Worm (Caenorhabditis elegans) whole organism, L4 larva: ENCODE measurements around the gene C55A1.6.
"Not testable (repeated sequence)": the region's sequence is repeated elsewhere in the genome, so short reads cannot be mapped to it uniquely, and the experiment has no call there.

Experiments used
- F10B5.3 ChIP-seq: sonication (generic microtip); optimal IDR thresholded peaks from 2 replicates; lab custom pipeline; 2016; ENCODE audit warnings: mild to moderate bottlenecking, missing genetic modification characterization, missing compliant biosample characterization
- F44E2.7 ChIP-seq: fragments of 200-800 bp; sonication (Bioruptor generic); IDR thresholded peaks from 2 replicates; pipeline ENCODE4 v2.1.2; 2022; ENCODE audit warnings: missing genetic modification characterization, missing compliant biosample characterization
- R02D3.7 ChIP-seq: fragments of 150-350 bp; sonication (generic microtip); optimal IDR thresholded peaks from 3 replicates; lab custom pipeline; 2014; ENCODE audit warnings: missing biosample characterization, missing genetic modification characterization
- Y75B8A.6 ChIP-seq: fragments of 200-800 bp; sonication (Bioruptor generic); IDR thresholded peaks from 2 replicates; pipeline ENCODE4 v1.3.6; 2022; ENCODE audit warnings: missing genetic modification reagents, missing genetic modification characterization, missing compliant biosample characterization
- ZK337.2 ChIP-seq: fragments of 200-800 bp; sonication (Bioruptor generic); IDR thresholded peaks from 2 replicates; pipeline ENCODE4 v1.3.6; 2022; ENCODE audit warnings: missing genetic modification reagents, missing genetic modification characterization, missing compliant biosample characterization
- aly-2 ChIP-seq: sonication (generic microtip); optimal IDR thresholded peaks from 2 replicates; lab custom pipeline; 2018; ENCODE audit warnings: missing biosample characterization, missing genetic modification characterization
- ceh-28 ChIP-seq: fragments of 150-350 bp; optimal IDR thresholded peaks from 2 replicates; lab custom pipeline; 2014; ENCODE audit warnings: missing biosample characterization, missing genetic modification reagents, missing genetic modification characterization
- ceh-82 ChIP-seq: sonication (generic microtip); optimal IDR thresholded peaks from 2 replicates; lab custom pipeline; 2017; ENCODE audit warnings: missing biosample characterization, missing genetic modification characterization
- ctbp-1 ChIP-seq: fragments of 200-800 bp; sonication (Bioruptor generic); IDR thresholded peaks from 2 replicates; pipeline ENCODE4 v1.3.6; 2022; ENCODE audit warnings: missing genetic modification reagents, missing genetic modification characterization, missing compliant biosample characterization
- dmd-8 ChIP-seq: fragments of 200-800 bp; sonication (Bioruptor generic); IDR thresholded peaks from 2 replicates; pipeline ENCODE4 v1.3.6; 2022; ENCODE audit warnings: missing genetic modification characterization, missing compliant biosample characterization
- dmd-9 ChIP-seq: fragments of 200-800 bp; sonication (Bioruptor generic); IDR thresholded peaks from 2 replicates; pipeline ENCODE4 v1.3.6; 2022; ENCODE audit warnings: missing genetic modification reagents, missing genetic modification characterization, missing compliant biosample characterization
- duxl-1 ChIP-seq: sonication (generic microtip); optimal IDR thresholded peaks from 2 replicates; lab custom pipeline; 2016; ENCODE audit warnings: mild to moderate bottlenecking, missing genetic modification characterization, moderate library complexity, missing compliant biosample characterization; ENCODE audit not compliant: poor library complexity
- egl-27 ChIP-seq: sonication (generic microtip); optimal IDR thresholded peaks from 3 replicates; lab custom pipeline; 2017; ENCODE audit warnings: missing biosample characterization, missing genetic modification reagents, missing genetic modification characterization
- fkh-10 ChIP-seq: fragments of 150-350 bp; optimal IDR thresholded peaks from 2 replicates; lab custom pipeline; 2014; ENCODE audit warnings: missing biosample characterization, missing genetic modification reagents, missing genetic modification characterization
- hif-1 ChIP-seq, 2 experiments: sonication (generic microtip); optimal IDR thresholded peaks; 2 replicates each; lab custom pipeline; 2016 to 2017; ENCODE audit warnings: missing compliant biosample characterization in 2 of 2, missing genetic modification characterization in 2 of 2, missing genetic modification reagents in 2 of 2, missing genotype in 2 of 2, mild to moderate bottlenecking in 1 of 2
- lin-1 ChIP-seq: fragments of 200-800 bp; sonication (Bioruptor generic); IDR thresholded peaks from 2 replicates; pipeline ENCODE4 v1.3.6; 2022; ENCODE audit warnings: missing genetic modification reagents, missing genetic modification characterization, missing compliant biosample characterization
- lin-29 ChIP-seq: fragments of 200-800 bp; sonication (Bioruptor generic); IDR thresholded peaks from 2 replicates; pipeline ENCODE4 v1.3.6; 2022; ENCODE audit warnings: missing genetic modification reagents, missing genetic modification characterization, missing compliant biosample characterization
- lin-39 ChIP-seq: fragments of 150-350 bp; optimal IDR thresholded peaks from 2 replicates; lab custom pipeline; 2014; ENCODE audit warnings: missing biosample characterization, missing genetic modification reagents, missing genetic modification characterization
- nhr-102 ChIP-seq: sonication (generic microtip); optimal IDR thresholded peaks from 2 replicates; lab custom pipeline; 2016; ENCODE audit warnings: mild to moderate bottlenecking, missing genetic modification characterization, moderate library complexity, missing compliant biosample characterization
- nhr-41 ChIP-seq: fragments of 200-800 bp; sonication (Bioruptor generic); IDR thresholded peaks from 2 replicates; pipeline ENCODE4 v1.3.6; 2022; ENCODE audit warnings: missing genetic modification reagents, missing genetic modification characterization, missing compliant biosample characterization
- nhr-6 ChIP-seq: fragments of 150-350 bp; optimal IDR thresholded peaks from 2 replicates; lab custom pipeline; 2014; ENCODE audit warnings: missing biosample characterization, missing genetic modification characterization
- php-3 ChIP-seq: fragments of 200-800 bp; sonication (Bioruptor generic); IDR thresholded peaks from 2 replicates; pipeline ENCODE4 v1.3.6; 2022; ENCODE audit warnings: missing genetic modification reagents, missing genetic modification characterization, missing compliant biosample characterization
- saeg-2 ChIP-seq: fragments of 200-800 bp; sonication (Bioruptor generic); IDR thresholded peaks from 2 replicates; pipeline ENCODE4 v1.3.6; 2022; ENCODE audit warnings: missing genetic modification reagents, missing genetic modification characterization, missing compliant biosample characterization
- sdz-12 ChIP-seq: fragments of 200-800 bp; sonication (Bioruptor generic); optimal IDR thresholded peaks from 2 replicates; lab custom pipeline; 2018; ENCODE audit warnings: mild to moderate bottlenecking, missing genetic modification characterization, missing compliant biosample characterization
- set-16 ChIP-seq: fragments of 200-800 bp; sonication (Bioruptor generic); IDR thresholded peaks from 2 replicates; pipeline ENCODE4 v1.3.6; 2022; ENCODE audit warnings: missing genetic modification reagents, missing genetic modification characterization, missing compliant biosample characterization
- snpc-1.2 ChIP-seq: fragments of 200-800 bp; sonication (Bioruptor generic); IDR thresholded peaks from 2 replicates; pipeline ENCODE4 v1.3.6; 2022; ENCODE audit warnings: missing genetic modification reagents, missing genetic modification characterization, missing compliant biosample characterization
- snpc-4 ChIP-seq: fragments of 150-350 bp; optimal IDR thresholded peaks from 2 replicates; lab custom pipeline; 2014; ENCODE audit warnings: missing biosample characterization, missing genetic modification characterization
- spr-3 ChIP-seq: fragments of 200-800 bp; sonication (Bioruptor generic); optimal IDR thresholded peaks from 2 replicates; lab custom pipeline; 2018; ENCODE audit warnings: mild to moderate bottlenecking, missing genetic modification characterization, missing compliant biosample characterization
- tag-97 ChIP-seq: fragments of 200-800 bp; sonication (Bioruptor generic); IDR thresholded peaks from 2 replicates; pipeline ENCODE4 v1.3.6; 2022; ENCODE audit warnings: missing genetic modification characterization, missing compliant biosample characterization
- vab-7 ChIP-seq: fragments of 200-800 bp; sonication (Bioruptor generic); IDR thresholded peaks from 2 replicates; pipeline ENCODE4 v1.3.6; 2022; ENCODE audit warnings: missing genetic modification reagents, missing genetic modification characterization, missing compliant biosample characterization

Gene C55A1.6

DNA sequence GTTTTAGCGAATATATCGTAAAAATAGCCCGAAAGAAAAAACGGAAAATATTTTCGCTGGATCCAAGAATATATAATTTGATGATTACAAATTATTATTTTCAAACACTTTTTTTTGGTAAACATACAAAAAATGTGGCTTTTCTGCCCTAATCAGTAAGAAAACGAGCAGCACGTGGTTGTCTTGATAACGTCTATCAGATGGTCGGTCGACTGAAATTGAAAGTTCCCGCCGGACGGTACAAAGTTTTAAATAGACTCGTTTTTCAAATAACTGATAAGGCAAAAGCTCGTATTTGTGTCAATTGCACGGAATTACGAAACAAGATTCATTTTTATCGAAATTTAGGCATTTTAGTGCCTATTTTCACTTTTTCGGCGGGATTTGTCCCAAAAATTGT, 18.9 kb downstream of the C55A1.6 start (continued):
- peak; percentile 70 for TF ChIP-seq nhr-102
- no peak for TF ChIP-seq dmd-9 (GFP tag; lab: Robert Waterston, UW)
- TF ChIP-seq F10B5.3 (tag; lab: Kevin White, UChicago), result no peak
- no peak for TF ChIP-seq snpc-1.2 (GFP tag; lab: Robert Waterston, UW)
- peak; percentile 63; the same call in 1 of the 2 replicates for TF ChIP-seq php-3 (GFP tag; lab: Robert Waterston, UW)
- TF ChIP-seq lin-39, result no peak
- TF ChIP-seq spr-3, result no peak
- TF ChIP-seq ceh-82 (tag; lab: Kevin White, UChicago), result no peak

DNA sequence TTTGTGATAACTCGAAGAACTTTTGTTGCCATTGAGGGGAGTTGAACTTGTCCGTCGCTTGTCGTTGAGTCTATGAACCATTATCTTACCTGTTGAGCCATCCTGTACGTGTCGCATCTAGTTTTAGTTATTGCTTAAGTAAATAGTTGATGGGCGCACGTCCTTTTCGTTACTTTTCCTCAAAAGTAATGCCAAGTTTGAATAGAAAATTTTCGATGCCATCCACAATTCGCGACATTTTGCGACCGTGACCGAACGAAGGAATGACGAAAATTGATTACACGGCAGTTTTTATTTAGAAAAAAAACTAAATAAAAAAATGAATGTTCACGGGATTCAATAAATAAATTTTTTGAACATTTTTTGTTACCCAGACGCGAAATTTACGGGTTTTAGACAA, 20.4 kb downstream of the C55A1.6 start, which contains the start of gene F53E4.1:
F53E4.1 (minus strand) TSS at position 101 of the 400 bp plus-strand sequence.
- TF ChIP-seq aly-2 (tag; lab: Kevin White, UChicago); Y75B8A.6 (GFP tag; lab: Robert Waterston, UW); php-3 (GFP tag; lab: Robert Waterston, UW): not testable (repeated sequence)

DNA sequence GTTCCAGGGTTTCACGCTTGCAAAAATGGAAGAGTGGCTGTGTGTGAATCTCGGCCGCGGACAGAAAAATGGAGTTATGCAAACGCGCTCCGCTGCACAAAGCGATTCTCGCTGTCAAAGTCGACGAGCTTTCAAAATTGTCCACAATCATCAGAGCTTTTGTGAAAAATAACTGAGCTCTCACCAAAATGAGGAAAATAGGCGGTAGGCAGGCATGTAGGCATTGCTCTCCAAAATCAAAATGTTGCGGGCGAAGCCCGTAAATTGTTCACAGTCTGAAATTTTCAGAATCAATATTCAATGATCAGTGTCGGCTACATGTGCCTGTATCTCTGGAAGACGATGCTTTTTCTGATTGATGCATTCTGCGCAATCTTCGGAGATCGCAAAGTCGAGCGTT, 21.0 kb downstream of the C55A1.6 start, which contains the start of gene K06B4.4:
K06B4.4 (plus strand) TSS at position 301 of the 400 bp plus-strand sequence.
- TF ChIP-seq fkh-10 (GFP tag; lab: Kevin White, UChicago), result no peak
- no peak for TF ChIP-seq ctbp-1 (GFP tag; lab: Robert Waterston, UW)
- no peak for TF ChIP-seq nhr-41 (GFP tag; lab: Robert Waterston, UW)
- no peak for TF ChIP-seq nhr-102
- TF ChIP-seq sdz-12 (GFP tag; lab: Kevin White, UChicago), result no peak
- no peak for TF ChIP-seq duxl-1
- TF ChIP-seq F44E2.7, result no peak
- TF ChIP-seq lin-1 (GFP tag; lab: Robert Waterston, UW), result no peak
- TF ChIP-seq dmd-9 (GFP tag; lab: Robert Waterston, UW), result no peak
- TF ChIP-seq ZK337.2, result no peak

DNA sequence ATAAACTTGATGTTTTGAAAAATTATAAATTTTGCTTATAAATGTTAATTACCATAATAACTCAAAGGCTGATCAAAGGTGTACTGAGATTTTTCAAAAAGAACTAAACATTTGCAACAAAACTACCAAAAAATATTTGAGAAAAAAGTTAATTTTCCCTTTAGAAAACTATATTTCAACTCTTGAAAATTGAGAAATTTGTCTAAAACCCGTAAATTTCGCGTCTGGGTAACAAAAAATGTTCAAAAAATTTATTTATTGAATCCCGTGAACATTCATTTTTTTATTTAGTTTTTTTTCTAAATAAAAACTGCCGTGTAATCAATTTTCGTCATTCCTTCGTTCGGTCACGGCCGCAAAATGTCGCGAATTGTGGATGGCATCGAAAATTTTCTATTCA, 22.3 kb downstream of the C55A1.6 start, which contains the start of gene K06B4.15:
K06B4.15 (plus strand) TSS at position 301 of the 400 bp plus-strand sequence.
- not testable (repeated sequence) for TF ChIP-seq saeg-2; snpc-4 (tag; lab: Kevin White, UChicago); R02D3.7

DNA sequence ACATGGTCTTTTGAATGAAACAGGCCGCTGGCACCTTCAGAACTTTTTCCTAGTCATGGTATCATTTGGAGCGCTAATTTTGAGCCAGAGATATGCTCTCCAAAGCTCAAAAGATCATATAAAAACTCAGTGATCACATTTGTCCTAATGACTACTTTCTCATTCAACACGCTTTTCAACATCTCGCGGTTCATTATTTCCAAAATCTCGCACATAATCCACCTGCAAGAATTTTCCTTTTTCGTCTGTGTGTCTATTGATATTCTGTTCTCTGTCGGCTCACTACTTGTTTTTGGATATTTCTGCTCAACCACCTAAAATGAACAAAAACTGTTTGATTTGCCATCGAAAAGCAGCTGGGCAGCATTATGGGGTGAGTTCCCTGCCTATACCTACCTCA, 25.9 kb downstream of the C55A1.6 start, which contains the start of gene nhr-51:
nhr-51 (plus strand) TSS at position 301 of the 400 bp plus-strand sequence.
- TF ChIP-seq lin-29 (GFP tag; lab: Robert Waterston, UW), result no peak
- no peak for TF ChIP-seq vab-7 (GFP tag; lab: Robert Waterston, UW)
- no peak for TF ChIP-seq tag-97 (GFP tag; lab: Robert Waterston, UW)
- no peak for TF ChIP-seq nhr-102
- TF ChIP-seq egl-27 (tag; lab: Kevin White, UChicago), result no peak
- no peak for TF ChIP-seq nhr-6 (tag; lab: Kevin White, UChicago)
- no peak for TF ChIP-seq hif-1 (tag; optimal IDR thresholded peaks at IDR 0.05; lab: Kevin White, UChicago)
- TF ChIP-seq, all 104 proteins: peak for 0

DNA sequence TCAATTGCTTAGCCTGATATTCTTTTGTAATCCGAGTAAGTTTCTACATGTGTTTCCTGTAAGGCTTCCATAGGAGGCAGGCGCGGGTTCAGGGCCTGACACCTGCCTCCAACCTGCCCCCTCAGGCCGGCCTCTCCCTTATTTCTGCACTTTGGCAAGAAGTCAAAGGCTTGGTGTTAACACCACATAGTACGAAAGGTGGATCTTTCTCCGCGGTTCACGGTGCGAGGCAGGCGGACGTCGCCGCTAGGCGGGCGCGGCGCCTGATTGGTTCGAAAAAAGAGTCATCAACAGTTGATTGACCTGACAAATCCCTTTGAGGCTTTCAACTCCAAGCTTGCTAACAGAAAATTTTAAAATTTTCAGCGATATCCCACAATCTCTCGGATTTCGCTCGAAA, 27.1 kb downstream of the C55A1.6 start:
- TF ChIP-seq set-16 (GFP tag; lab: Robert Waterston, UW) (peak; percentile 55), ceh-28 (tag; lab: Kevin White, UChicago) (no peak), dmd-8 (0 out of 2 replicates have a peak, but pooled peaks have one; percentile 31)
